Fruit fly (Drosophila melanogaster) whole organism, embryonic: ENCODE results near the gene Bfc.

Source experiments
- Abd-B ChIP-seq: fragments of 200-800 bp; sonication (Bioruptor generic); optimal IDR thresholded peaks from 2 replicates; lab custom pipeline; 2018; ENCODE audit warnings: missing biosample characterization, mild to moderate bottlenecking, missing genetic modification characterization, moderate library complexity
- Ada2b ChIP-seq: fragments of 200-800 bp; sonication (Bioruptor generic); IDR thresholded peaks from 2 replicates; pipeline ENCODE4 v1.3.6; 2022; ENCODE audit warnings: missing biosample characterization, missing genetic modification characterization
- Blimp-1 ChIP-seq: fragments of 200-800 bp; sonication (Bioruptor generic); optimal IDR thresholded peaks from 3 replicates; lab custom pipeline; 2018; ENCODE audit warnings: missing biosample characterization, missing genetic modification characterization, mild to moderate bottlenecking, moderate library complexity, missing genetic modification reagents
- Bteb2 ChIP-seq: fragments of 200-800 bp; sonication (Bioruptor generic); optimal IDR thresholded peaks from 2 replicates; lab custom pipeline; 2016; ENCODE audit warnings: missing biosample characterization, missing genetic modification characterization
- CG1024 ChIP-seq: fragments of 200-800 bp; sonication (Bioruptor generic); IDR thresholded peaks from 2 replicates; pipeline ENCODE4 v1.3.6; 2022; ENCODE audit warnings: missing biosample characterization, missing genetic modification characterization
- CG10979 ChIP-seq: fragments of 200-800 bp; sonication (Bioruptor generic); optimal IDR thresholded peaks from 2 replicates; lab custom pipeline; 2018; ENCODE audit warnings: missing biosample characterization, mild to moderate bottlenecking, missing genetic modification characterization, moderate library complexity
- CG11723 ChIP-seq: fragments of 200-800 bp; sonication (Bioruptor generic); optimal IDR thresholded peaks from 2 replicates; lab custom pipeline; 2017; ENCODE audit warnings: missing biosample characterization, mild to moderate bottlenecking, missing genetic modification characterization
- CG14014 ChIP-seq: fragments of 200-800 bp; sonication (Bioruptor generic); IDR thresholded peaks from 2 replicates; pipeline ENCODE4 v1.3.6; 2022; ENCODE audit warnings: missing biosample characterization, missing genetic modification characterization
- CG15011 ChIP-seq: fragments of 200-800 bp; sonication (Bioruptor generic); optimal IDR thresholded peaks from 3 replicates; lab custom pipeline; 2018; ENCODE audit warnings: missing biosample characterization, mild to moderate bottlenecking, missing genetic modification characterization
- CG16815 ChIP-seq: fragments of 200-800 bp; sonication (Bioruptor generic); optimal IDR thresholded peaks from 3 replicates; lab custom pipeline; 2017; ENCODE audit warnings: missing biosample characterization, mild to moderate bottlenecking, missing genetic modification characterization
- CG18011 ChIP-seq: fragments of 200-800 bp; sonication (Bioruptor generic); optimal IDR thresholded peaks from 2 replicates; lab custom pipeline; 2017; ENCODE audit warnings: missing biosample characterization, missing genetic modification characterization, mild to moderate bottlenecking, moderate library complexity, missing genotype
- CG18262 ChIP-seq: fragments of 200-800 bp; optimal IDR thresholded peaks from 3 replicates; lab custom pipeline; 2019; ENCODE audit warnings: missing biosample characterization, mild to moderate bottlenecking, missing genetic modification characterization, moderate library complexity
- CG2202 ChIP-seq: fragments of 200-800 bp; sonication (Bioruptor generic); optimal IDR thresholded peaks from 2 replicates; lab custom pipeline; 2018; ENCODE audit warnings: missing biosample characterization, mild to moderate bottlenecking, missing genetic modification characterization
- CG2678 ChIP-seq: fragments of 200-800 bp; sonication (Bioruptor generic); optimal IDR thresholded peaks from 3 replicates; lab custom pipeline; 2019; ENCODE audit warnings: missing biosample characterization, mild to moderate bottlenecking, missing genetic modification characterization, moderate library complexity
- CG31441 ChIP-seq: fragments of 200-800 bp; sonication (Bioruptor generic); IDR thresholded peaks from 2 replicates; pipeline ENCODE4 v1.3.6; 2022; ENCODE audit warnings: missing biosample characterization, missing genetic modification characterization
- CG4282 ChIP-seq: fragments of 200-800 bp; sonication (Bioruptor generic); optimal IDR thresholded peaks from 2 replicates; lab custom pipeline; 2016; ENCODE audit warnings: missing biosample characterization, missing genetic modification characterization
- CG4730 ChIP-seq: fragments of 200-800 bp; sonication (Bioruptor generic); IDR thresholded peaks from 2 replicates; pipeline ENCODE4 v1.3.6; 2022; ENCODE audit warnings: missing biosample characterization, missing genetic modification characterization
- CG4820 ChIP-seq: fragments of 200-800 bp; sonication (Bioruptor generic); optimal IDR thresholded peaks from 3 replicates; lab custom pipeline; 2016; ENCODE audit warnings: missing biosample characterization, missing genetic modification characterization
- CG5953 ChIP-seq: fragments of 200-800 bp; sonication (Bioruptor generic); IDR thresholded peaks from 2 replicates; pipeline ENCODE4 v1.3.6; 2022; ENCODE audit warnings: missing biosample characterization, missing genetic modification characterization
- CG6175 ChIP-seq: fragments of 200-800 bp; sonication (Bioruptor generic); IDR thresholded peaks from 3 replicates; pipeline ENCODE4 v1.3.6; 2022; ENCODE audit warnings: missing biosample characterization, missing genetic modification characterization
- CG6654 ChIP-seq: fragments of 200-800 bp; sonication (Bioruptor generic); optimal IDR thresholded peaks from 2 replicates; lab custom pipeline; 2017; ENCODE audit warnings: missing biosample characterization, mild to moderate bottlenecking, missing genetic modification characterization
- CG6813 ChIP-seq: fragments of 200-800 bp; sonication (Bioruptor generic); optimal IDR thresholded peaks from 2 replicates; lab custom pipeline; 2017; ENCODE audit warnings: missing biosample characterization, missing genetic modification characterization, mild to moderate bottlenecking, moderate library complexity, missing genetic modification reagents
- CG8089 ChIP-seq: fragments of 200-800 bp; sonication (Bioruptor generic); optimal IDR thresholded peaks from 3 replicates; lab custom pipeline; 2016; ENCODE audit warnings: missing biosample characterization, missing genetic modification characterization
- CG8765 ChIP-seq: fragments of 200-800 bp; sonication (Bioruptor generic); IDR thresholded peaks from 2 replicates; pipeline ENCODE4 v1.3.6; 2022; ENCODE audit warnings: missing biosample characterization, missing genetic modification characterization
- CG8944 ChIP-seq: fragments of 200-800 bp; sonication (Bioruptor generic); optimal IDR thresholded peaks from 3 replicates; lab custom pipeline; 2016; ENCODE audit warnings: missing biosample characterization, missing genetic modification characterization
- Chrac-16 ChIP-seq: fragments of 200-800 bp; sonication (Bioruptor generic); optimal IDR thresholded peaks from 3 replicates; lab custom pipeline; 2016; ENCODE audit warnings: missing biosample characterization, missing genetic modification characterization
- D ChIP-seq, 2 experiments: fragments of 200-800 bp in 1 of 2; fragments of >200 bp in 1 of 2; sonication (Bioruptor generic) in 1 of 2; optimal IDR thresholded peaks; 2 replicates in 1 of 2; 3 replicates in 1 of 2; lab custom pipeline; 2017; ENCODE audit warnings: mild to moderate bottlenecking in 1 of 2, missing biosample characterization in 1 of 2, missing genetic modification characterization in 1 of 2, missing genetic modification reagents in 1 of 2
- Dad ChIP-seq: fragments of 200-800 bp; sonication (Bioruptor generic); optimal IDR thresholded peaks from 3 replicates; lab custom pipeline; 2016; ENCODE audit warnings: missing biosample characterization, missing genetic modification characterization
- Deaf1 ChIP-seq: fragments of 200-800 bp; optimal IDR thresholded peaks from 3 replicates; lab custom pipeline; 2019; ENCODE audit warnings: missing biosample characterization, mild to moderate bottlenecking, missing genetic modification characterization, moderate library complexity
- Dfd ChIP-seq, 2 experiments: fragments of >200 bp; optimal IDR thresholded peaks; 2 replicates each; lab custom pipeline; 2017; ENCODE audit warnings: missing biosample characterization in 2 of 2, missing genetic modification characterization in 2 of 2
- Dip2 ChIP-seq: fragments of 200-800 bp; sonication (Bioruptor generic); IDR thresholded peaks from 2 replicates; pipeline ENCODE4 v1.3.6; 2022; ENCODE audit warnings: missing biosample characterization, missing genetic modification characterization
- Drgx ChIP-seq: fragments of 200-800 bp; sonication (Bioruptor generic); IDR thresholded peaks from 2 replicates; pipeline ENCODE4 v1.3.6; 2022; ENCODE audit warnings: missing biosample characterization, missing genetic modification characterization
- Optix ChIP-seq: fragments of 200-800 bp; sonication (Bioruptor generic); IDR thresholded peaks from 3 replicates; pipeline ENCODE4 v1.3.6; 2022; ENCODE audit warnings: missing biosample characterization, missing genetic modification characterization
- Ssrp ChIP-seq: fragments of 200-800 bp; sonication (Bioruptor generic); optimal IDR thresholded peaks from 2 replicates; lab custom pipeline; 2018; ENCODE audit warnings: missing biosample characterization, mild to moderate bottlenecking, missing genetic modification characterization, moderate library complexity
- aop ChIP-seq: fragments of 200-800 bp; sonication (Bioruptor generic); IDR thresholded peaks from 2 replicates; pipeline ENCODE4 v1.3.6; 2022; ENCODE audit warnings: missing biosample characterization, missing genetic modification characterization
- chif ChIP-seq, 2 experiments: fragments of 200-800 bp; sonication (Bioruptor generic); optimal IDR thresholded peaks; 3 replicates each; lab custom pipeline; 2016; ENCODE audit warnings: missing biosample characterization in 2 of 2, missing genetic modification characterization in 2 of 2
- chn ChIP-seq: fragments of 200-800 bp; sonication (Bioruptor generic); optimal IDR thresholded peaks from 2 replicates; lab custom pipeline; 2016; ENCODE audit warnings: missing biosample characterization, missing genetic modification characterization
- ci ChIP-seq: fragments of 200-800 bp; sonication (Bioruptor generic); IDR thresholded peaks from 3 replicates; pipeline ENCODE4 v1.3.6; 2022; ENCODE audit warnings: missing biosample characterization, missing genetic modification characterization
- dimm ChIP-seq: fragments of 200-800 bp; sonication (Bioruptor generic); IDR thresholded peaks from 2 replicates; pipeline ENCODE4 v1.3.6; 2022; ENCODE audit warnings: missing biosample characterization, missing genetic modification characterization
- dmrt99B ChIP-seq: fragments of 200-800 bp; sonication (Bioruptor generic); optimal IDR thresholded peaks from 2 replicates; lab custom pipeline; 2018; ENCODE audit warnings: missing biosample characterization, mild to moderate bottlenecking, missing genetic modification characterization, moderate library complexity
- ewg ChIP-seq: fragments of 200-800 bp; sonication (Bioruptor generic); optimal IDR thresholded peaks from 3 replicates; lab custom pipeline; 2017; ENCODE audit warnings: mild to moderate bottlenecking, missing biosample characterization, missing genetic modification reagents, missing genetic modification characterization
- grau ChIP-seq: fragments of 200-800 bp; optimal IDR thresholded peaks from 3 replicates; lab custom pipeline; 2019; ENCODE audit warnings: missing biosample characterization, mild to moderate bottlenecking, missing genetic modification characterization, moderate library complexity
- h ChIP-seq: fragments of >200 bp; optimal IDR thresholded peaks from 2 replicates; lab custom pipeline; 2017
- jumu ChIP-seq: fragments of 200-800 bp; sonication (Bioruptor generic); optimal IDR thresholded peaks from 3 replicates; lab custom pipeline; 2016; ENCODE audit warnings: missing biosample characterization, missing genetic modification characterization
- lola ChIP-seq, 3 experiments: fragments of >200 bp in 2 of 3; fragments of 200-800 bp in 1 of 3; sonication (Bioruptor generic) in 1 of 3; optimal IDR thresholded peaks; 2 replicates each; lab custom pipeline; 2017 to 2019; ENCODE audit warnings: missing biosample characterization in 3 of 3, missing genetic modification characterization in 3 of 3, mild to moderate bottlenecking in 1 of 3, moderate library complexity in 1 of 3
- nau ChIP-seq: fragments of 200-800 bp; sonication (Bioruptor generic); optimal IDR thresholded peaks from 3 replicates; lab custom pipeline; 2017; ENCODE audit warnings: missing biosample characterization, mild to moderate bottlenecking, missing genetic modification characterization, missing genetic modification reagents
- org-1 ChIP-seq: fragments of 200-800 bp; sonication (Bioruptor generic); optimal IDR thresholded peaks from 2 replicates; lab custom pipeline; 2017; ENCODE audit warnings: missing biosample characterization, missing genetic modification characterization
- p53 ChIP-seq: fragments of 200-800 bp; sonication (Bioruptor generic); optimal IDR thresholded peaks from 2 replicates; lab custom pipeline; 2016; ENCODE audit warnings: missing biosample characterization, missing genetic modification characterization
- sens ChIP-seq: fragments of 200-800 bp; sonication (Bioruptor generic); peaks from one replicate; lab custom pipeline; 2016; ENCODE audit warnings: missing biosample characterization, missing genetic modification characterization
- tio ChIP-seq: fragments of 200-800 bp; sonication (Bioruptor generic); optimal IDR thresholded peaks from 2 replicates; lab custom pipeline; 2017; ENCODE audit warnings: missing biosample characterization, missing genetic modification characterization, inconsistent platforms
- wdn ChIP-seq: fragments of 200-800 bp; sonication (Bioruptor generic); IDR thresholded peaks from 2 replicates; pipeline ENCODE4 v1.3.6; 2022; ENCODE audit warnings: missing biosample characterization, missing genetic modification characterization
- wek ChIP-seq: fragments of 200-800 bp; sonication (Bioruptor generic); optimal IDR thresholded peaks from 3 replicates; lab custom pipeline; 2018; ENCODE audit warnings: missing biosample characterization, mild to moderate bottlenecking, missing genetic modification characterization, moderate library complexity
- wor ChIP-seq: fragments of 200-800 bp; sonication (Bioruptor generic); IDR thresholded peaks from 2 replicates; pipeline ENCODE4 v1.3.6; 2022; ENCODE audit warnings: missing biosample characterization, missing genetic modification characterization

Bfc gene

DNA sequence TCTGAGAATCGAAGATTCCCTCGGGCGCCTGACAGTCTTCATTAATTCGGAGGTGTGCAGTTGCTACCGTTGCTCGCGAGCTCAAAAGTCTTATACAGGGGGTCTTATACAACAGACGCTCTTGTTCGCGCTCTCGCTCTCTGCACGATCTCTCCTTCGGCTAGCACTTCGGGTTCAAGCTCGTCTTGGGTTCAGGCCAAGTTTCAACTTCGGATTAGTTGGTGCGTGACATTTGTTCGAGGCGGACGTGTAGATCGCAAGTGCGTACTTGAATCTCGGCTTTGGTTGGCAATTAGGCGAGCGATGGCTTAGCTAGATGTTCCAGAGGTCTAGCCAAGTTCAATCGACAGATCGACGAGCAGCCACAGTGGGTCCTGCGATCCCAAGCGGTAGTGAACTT, 42.3 kb upstream of the Bfc start:
- peak; percentile 52; the same call in 1 of the 3 replicates for TF ChIP-seq ci (GFP tag; lab: Robert Waterston, UW)
- TF ChIP-seq h (lab: Kevin White, UChicago) = no peak
- TF ChIP-seq nau (GFP tag; lab: Kevin White, UChicago) = no peak
- TF ChIP-seq D (optimal IDR thresholded peaks at IDR 0.05; lab: Kevin White, UChicago) = no peak
- no peak for TF ChIP-seq D (GFP tag; optimal IDR thresholded peaks at IDR 0.05; lab: Kevin White, UChicago)
- TF ChIP-seq Bteb2 (GFP tag; lab: Kevin White, UChicago) = no peak
- no peak for TF ChIP-seq CG31441 (GFP tag; lab: Robert Waterston, UW)
- no peak for TF ChIP-seq aop (GFP tag; lab: Robert Waterston, UW)
- no peak for TF ChIP-seq CG4820
- TF ChIP-seq p53 = no peak
- peak; percentile 43 for TF ChIP-seq Blimp-1 (GFP tag; lab: Kevin White, UChicago)
- no peak for TF ChIP-seq org-1 (GFP tag; lab: Kevin White, UChicago)
- TF ChIP-seq CG14014 (GFP tag; lab: Robert Waterston, UW) = no peak
- TF ChIP-seq CG8944 (GFP tag; lab: Kevin White, UChicago) = no peak
- TF ChIP-seq wek (GFP tag; lab: Kevin White, UChicago) = no peak
- no peak for TF ChIP-seq CG11723 (GFP tag; lab: Kevin White, UChicago)
- no peak for TF ChIP-seq Dad (GFP tag; lab: Kevin White, UChicago)
- TF ChIP-seq Chrac-16 = no peak
- TF ChIP-seq chif (GFP tag; optimal IDR thresholded peaks at IDR 0.05; lab: Kevin White, UChicago) = no peak
- TF ChIP-seq sens = no peak
- TF ChIP-seq CG10979 (tag; lab: Kevin White, UChicago) = no peak
- no peak for TF ChIP-seq grau
- no peak for TF ChIP-seq CG6654
- TF ChIP-seq Dip2 = no peak
- no peak for TF ChIP-seq Abd-B (GFP tag; lab: Kevin White, UChicago)
- no peak for TF ChIP-seq CG2678 (tag; lab: Kevin White, UChicago)
- no peak for TF ChIP-seq dimm (GFP tag; lab: Robert Waterston, UW)
- no peak for TF ChIP-seq Dfd (GFP tag; optimal IDR thresholded peaks at IDR 0.05; lab: Kevin White, UChicago)
- no peak for TF ChIP-seq tio
- peak; percentile 98 for TF ChIP-seq Deaf1 (tag; lab: Kevin White, UChicago)
- no peak for TF ChIP-seq wdn (GFP tag; lab: Robert Waterston, UW)
- no peak for TF ChIP-seq dmrt99B (tag; lab: Kevin White, UChicago)
- TF ChIP-seq CG18011 (GFP tag; lab: Kevin White, UChicago) = no peak
- no peak for TF ChIP-seq CG8765 (GFP tag; lab: Robert Waterston, UW)
- TF ChIP-seq Ssrp (tag; lab: Kevin White, UChicago) = no peak
- no peak for TF ChIP-seq CG16815
- no peak for TF ChIP-seq Drgx (GFP tag; lab: Robert Waterston, UW)
- no peak for TF ChIP-seq CG6175 (GFP tag; lab: Robert Waterston, UW)
- no peak for TF ChIP-seq CG6813 (GFP tag; lab: Kevin White, UChicago)
- TF ChIP-seq wor (GFP tag; lab: Robert Waterston, UW) = no peak
- TF ChIP-seq Optix = no peak
- no peak for TF ChIP-seq CG15011 (GFP tag; lab: Kevin White, UChicago)
- no peak for TF ChIP-seq chn
- TF ChIP-seq CG1024 (GFP tag; lab: Robert Waterston, UW) = no peak
- TF ChIP-seq lola (GFP tag; optimal IDR thresholded peaks at IDR 0.05; lab: Kevin White, UChicago) = no peak
- TF ChIP-seq jumu = no peak
- no peak for TF ChIP-seq CG4282 (GFP tag; lab: Kevin White, UChicago)
- no peak for TF ChIP-seq CG8089 (GFP tag; lab: Kevin White, UChicago)
- TF ChIP-seq ewg = no peak
- TF ChIP-seq CG18262 (tag; lab: Kevin White, UChicago) = no peak
- TF ChIP-seq CG4730 (GFP tag; lab: Robert Waterston, UW) = no peak
- TF ChIP-seq CG2202 (tag; lab: Kevin White, UChicago) = no peak
- no peak for TF ChIP-seq Ada2b (GFP tag; lab: Robert Waterston, UW)
- no peak for TF ChIP-seq CG5953
